Fruit fly (Drosophila melanogaster): ENCODE measurements around the gene p.

dm6 chr3R:8699230-8699629 lies 28.7 kb upstream of the p start:
- TF ChIP-seq Dll (optimal IDR thresholded peaks at IDR 0.05) = no peak
- no peak for TF ChIP-seq CG8478 (optimal IDR thresholded peaks at IDR 0.05)
- TF ChIP-seq pan (optimal IDR thresholded peaks at IDR 0.05) = no peak
- no peak for TF ChIP-seq usp (GFP tag; optimal IDR thresholded peaks at IDR 0.05)
